In genomic region chr3L:18106021-18106944, dm6 we compare ENCODE assay signal across 2 fruit fly cellular contexts.
TF ChIP-seq lines count a peak whose summit lies in the region.

Gene CG13698 (minus strand): TSS chr3L:18106149.
Gene mRpS26 (plus strand): TSS chr3L:18106579.

TF ChIP-seq in whole organism, embryonic, 481 proteins besides CTCF, POLR2A, EP300 and RAD21 (continued from another document and continues in another):
- TF ChIP-seq CG32767 (GFP tag; IDR thresholded peaks at IDR 0.05; lab: Robert Waterston, UW), result no peak
- TF ChIP-seq CG8388 (GFP tag; optimal IDR thresholded peaks at IDR 0.05; lab: Kevin White, UChicago), result peak; percentile 57
- TF ChIP-seq trem (tag; optimal IDR thresholded peaks at IDR 0.05; lab: Kevin White, UChicago), result peak; percentile 38
- no peak for TF ChIP-seq CG14965 (GFP tag; optimal IDR thresholded peaks at IDR 0.05; lab: Kevin White, UChicago; ENCODE audit: borderline replicate concordance)
- TF ChIP-seq Abd-B (GFP tag; optimal IDR thresholded peaks at IDR 0.05; lab: Kevin White, UChicago), result peak; percentile 68
- no peak for TF ChIP-seq insv (GFP tag; optimal IDR thresholded peaks at IDR 0.05; lab: Kevin White, UChicago)
- TF ChIP-seq sim (GFP tag; IDR thresholded peaks at IDR 0.05; lab: Robert Waterston, UW), result no peak
- TF ChIP-seq CG9609 (GFP tag; optimal IDR thresholded peaks at IDR 0.05; lab: Kevin White, UChicago), result no peak
- TF ChIP-seq CG17385 (GFP tag; optimal IDR thresholded peaks at IDR 0.05; lab: Kevin White, UChicago), result peak; percentile 10
- 0 out of 2 replicates have a peak, but pooled peaks have one; percentile 21 for TF ChIP-seq Nf-YA (GFP tag; IDR thresholded peaks at IDR 0.05; lab: Robert Waterston, UW)
- TF ChIP-seq Kr (GFP tag; optimal IDR thresholded peaks at IDR 0.05; lab: Kevin White, UChicago), result no peak
- TF ChIP-seq CG17361 (GFP tag; IDR thresholded peaks at IDR 0.05; lab: Robert Waterston, UW), result peak; percentile 84
- TF ChIP-seq ssp (GFP tag; IDR thresholded peaks at IDR 0.05; lab: Robert Waterston, UW), result peak; percentile 51
- no peak for TF ChIP-seq sqz (GFP tag; optimal IDR thresholded peaks at IDR 0.05; lab: Kevin White, UChicago)
- TF ChIP-seq kah (GFP tag; optimal IDR thresholded peaks at IDR 0.05; lab: Kevin White, UChicago), result no peak
- TF ChIP-seq tup (GFP tag; optimal IDR thresholded peaks at IDR 0.05; lab: Kevin White, UChicago), result no peak
- no peak for TF ChIP-seq Gsc (GFP tag; IDR thresholded peaks at IDR 0.05; lab: Robert Waterston, UW)
- peak; percentile 71 for TF ChIP-seq Fer1 (GFP tag; optimal IDR thresholded peaks at IDR 0.05; lab: Kevin White, UChicago)
- TF ChIP-seq Dek (tag; optimal IDR thresholded peaks at IDR 0.05; lab: Kevin White, UChicago), result peak; percentile 73
- TF ChIP-seq Mad (GFP tag; optimal IDR thresholded peaks at IDR 0.05; lab: Kevin White, UChicago), result peak; percentile 52
- TF ChIP-seq Bdp1 (GFP tag; optimal IDR thresholded peaks at IDR 0.05; lab: Kevin White, UChicago), result peak; percentile 19
- peak in 1 of 2 experiments; percentile 30 for TF ChIP-seq crp (GFP tag; optimal IDR thresholded peaks at IDR 0.05; lab: Kevin White, UChicago)
- TF ChIP-seq dysf (GFP tag; IDR thresholded peaks at IDR 0.05; lab: Robert Waterston, UW), result peak; percentile 68; the same call in 1 of the 3 replicates
- TF ChIP-seq dan (GFP tag; IDR thresholded peaks at IDR 0.05; lab: Robert Waterston, UW), result no peak
- TF ChIP-seq CG13894 (tag; optimal IDR thresholded peaks at IDR 0.05; lab: Kevin White, UChicago), result peak; percentile 71
- peak; percentile 50 for TF ChIP-seq psq (GFP tag; optimal IDR thresholded peaks at IDR 0.05; lab: Kevin White, UChicago)
- TF ChIP-seq Tbp (GFP tag; optimal IDR thresholded peaks at IDR 0.05; lab: Kevin White, UChicago), result no peak
- peak; percentile 57 for TF ChIP-seq BEAF-32 (GFP tag; optimal IDR thresholded peaks at IDR 0.05; lab: Kevin White, UChicago)
- no peak for TF ChIP-seq dati (GFP tag; IDR thresholded peaks at IDR 0.05; lab: Robert Waterston, UW)
- TF ChIP-seq CG15479 (GFP tag; optimal IDR thresholded peaks at IDR 0.05; lab: Kevin White, UChicago), result peak; percentile 7
- no peak for TF ChIP-seq Lim3 (GFP tag; IDR thresholded peaks at IDR 0.05; lab: Robert Waterston, UW)
- TF ChIP-seq Vsx1 (GFP tag; optimal IDR thresholded peaks at IDR 0.05; lab: Kevin White, UChicago), result no peak
- peak; percentile 65 for TF ChIP-seq CG10267 (tag; optimal IDR thresholded peaks at IDR 0.05; lab: Kevin White, UChicago)
- TF ChIP-seq klu (GFP tag; IDR thresholded peaks at IDR 0.05; lab: Robert Waterston, UW), result peak; percentile 29; the same call in 1 of the 2 replicates
- TF ChIP-seq Side (GFP tag; optimal IDR thresholded peaks at IDR 0.05; lab: Kevin White, UChicago), result no peak
- TF ChIP-seq schlank (tag; optimal IDR thresholded peaks at IDR 0.05; lab: Kevin White, UChicago), result peak; percentile 34
- no peak for TF ChIP-seq CG14860 (GFP tag; IDR thresholded peaks at IDR 0.05; lab: Robert Waterston, UW; ENCODE audit: partially characterized antibody)
- TF ChIP-seq luna (GFP tag; optimal IDR thresholded peaks at IDR 0.05; lab: Kevin White, UChicago), result no peak
- TF ChIP-seq CG17568 (GFP tag; optimal IDR thresholded peaks at IDR 0.05; lab: Kevin White, UChicago), result peak; percentile 23
- TF ChIP-seq salm (tag; optimal IDR thresholded peaks at IDR 0.05; lab: Kevin White, UChicago), result no peak
- TF ChIP-seq run (tag; optimal IDR thresholded peaks at IDR 0.05; lab: Kevin White, UChicago), result no peak
- no peak for TF ChIP-seq sna (GFP tag; IDR thresholded peaks at IDR 0.05; lab: Robert Waterston, UW; ENCODE audit: partially characterized antibody)
- peak; percentile 54 to 80 for TF ChIP-seq dpn (GFP tag; optimal IDR thresholded peaks at IDR 0.05; lab: Kevin White, UChicago)
- TF ChIP-seq Dll (GFP tag; IDR thresholded peaks at IDR 0.05; lab: Robert Waterston, UW; ENCODE audit: partially characterized antibody), result no peak; the same call in 3 of the 4 replicates
- no peak for TF ChIP-seq wor (GFP tag; IDR thresholded peaks at IDR 0.05; lab: Robert Waterston, UW)
- peak; percentile 14 for TF ChIP-seq CG18476 (GFP tag; optimal IDR thresholded peaks at IDR 0.05; lab: Kevin White, UChicago)
- TF ChIP-seq ro (GFP tag; IDR thresholded peaks at IDR 0.05; lab: Robert Waterston, UW), result no peak
- peak; percentile 36 for TF ChIP-seq CG12219 (GFP tag; optimal IDR thresholded peaks at IDR 0.05; lab: Kevin White, UChicago)
- peak; percentile 57 for TF ChIP-seq Hand (GFP tag; optimal IDR thresholded peaks at IDR 0.05; lab: Kevin White, UChicago)
- TF ChIP-seq CG10543 (GFP tag; optimal IDR thresholded peaks at IDR 0.05; lab: Kevin White, UChicago), result peak; percentile 80
- TF ChIP-seq zen (tag; optimal IDR thresholded peaks at IDR 0.05; lab: Kevin White, UChicago), result peak; percentile 29
- TF ChIP-seq Adf1 (GFP tag; IDR thresholded peaks at IDR 0.05; lab: Robert Waterston, UW), result 0 out of 2 replicates have a peak, but pooled peaks have one; percentile 1
- 0 out of 2 replicates have a peak, but pooled peaks have one; percentile 38 for TF ChIP-seq CG1024 (GFP tag; IDR thresholded peaks at IDR 0.05; lab: Robert Waterston, UW)
- peak in 1 of 2 experiments; percentile 71 for TF ChIP-seq bsh (GFP tag; optimal IDR thresholded peaks at IDR 0.05; lab: Kevin White, UChicago)
- peak; percentile 48; the same call in 1 of the 2 replicates for TF ChIP-seq CG42726 (GFP tag; IDR thresholded peaks at IDR 0.05; lab: Robert Waterston, UW; ENCODE audit: partially characterized antibody)
- TF ChIP-seq eyg (GFP tag; optimal IDR thresholded peaks at IDR 0.05; lab: Kevin White, UChicago), result no peak
- TF ChIP-seq p53 (GFP tag; optimal IDR thresholded peaks at IDR 0.05; lab: Kevin White, UChicago), result no peak
- TF ChIP-seq CG11456 (GFP tag; IDR thresholded peaks at IDR 0.05; lab: Robert Waterston, UW), result no peak
- TF ChIP-seq knrl (GFP tag; IDR thresholded peaks at IDR 0.05; lab: Robert Waterston, UW; ENCODE audit: partially characterized antibody), result peak; percentile 26; the same call in 1 of the 3 replicates
- TF ChIP-seq ranshi (GFP tag; IDR thresholded peaks at IDR 0.05; lab: Robert Waterston, UW), result peak; percentile 50; the same call in 1 of the 2 replicates
- TF ChIP-seq br (optimal IDR thresholded peaks at IDR 0.05; lab: Kevin White, UChicago), result no peak
- peak; percentile 42; the same call in 1 of the 2 replicates for TF ChIP-seq sob (GFP tag; IDR thresholded peaks at IDR 0.05; lab: Robert Waterston, UW)
- no peak; the same call in 2 of the 3 replicates for TF ChIP-seq CG11695 (GFP tag; IDR thresholded peaks at IDR 0.05; lab: Robert Waterston, UW)
- TF ChIP-seq rib (GFP tag; IDR thresholded peaks at IDR 0.05; lab: Robert Waterston, UW), result no peak

TF ChIP-seq in whole organism, prepupa, 60 proteins besides CTCF, POLR2A, EP300 and RAD21 (continued from another document):
- peak; percentile 74 for TF ChIP-seq acj6 (GFP tag; optimal IDR thresholded peaks at IDR 0.05; lab: Kevin White, UChicago)
- TF ChIP-seq spab (GFP tag; optimal IDR thresholded peaks at IDR 0.05; lab: Kevin White, UChicago), result no peak
- TF ChIP-seq OdsH (GFP tag; optimal IDR thresholded peaks at IDR 0.05; lab: Kevin White, UChicago), result peak; percentile 78
- TF ChIP-seq Gug (GFP tag; IDR thresholded peaks at IDR 0.05; lab: Robert Waterston, UW), result peak; percentile 49; the same call in 1 of the 2 replicates
- TF ChIP-seq Met (GFP tag; optimal IDR thresholded peaks at IDR 0.05; lab: Kevin White, UChicago), result no peak
- peak; percentile 50 for TF ChIP-seq CG8632 (GFP tag; optimal IDR thresholded peaks at IDR 0.05; lab: Kevin White, UChicago)
- peak; percentile 69 for TF ChIP-seq lz (GFP tag; optimal IDR thresholded peaks at IDR 0.05; lab: Kevin White, UChicago)
TF ChIP-seq in whole organism, prepupa: peak in this region for 48.
